Worm (Caenorhabditis elegans) whole organism, dauer: ENCODE results near the gene srx-32.

Experiments
- unc-62 ChIP-seq: sonication (generic microtip); optimal IDR thresholded peaks from 2 replicates; lab custom pipeline; 2017; ENCODE audit warnings: missing biosample characterization, missing genetic modification reagents, missing genetic modification characterization

The srx-32 gene

DNA sequence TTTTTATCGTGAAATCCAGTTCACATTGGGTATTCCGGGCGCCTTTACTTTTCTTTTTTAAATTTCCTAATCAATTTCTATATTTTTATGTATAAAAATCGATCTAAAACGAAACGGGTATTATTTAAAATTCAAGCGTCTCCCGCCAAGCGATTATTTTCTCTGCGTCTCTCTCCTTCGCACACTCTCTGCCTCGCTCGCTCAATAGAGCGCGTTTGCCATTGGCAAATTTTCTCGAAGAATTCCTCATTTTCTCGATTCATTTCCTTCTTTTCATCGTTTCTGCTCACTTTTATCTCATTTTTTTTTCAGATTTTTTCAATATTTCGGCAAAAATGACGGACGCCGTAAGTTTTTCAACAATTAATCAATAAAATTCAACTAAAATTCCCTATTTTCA, 47.3 kb downstream of the srx-32 start, which contains the start of gene sti-1:
Gene sti-1, plus strand, starts transcription at position 263 of the 400 bp plus-strand sequence.
- TF ChIP-seq unc-62 (GFP tag; lab: Kevin White, UChicago): no peak

ce11 chrV:772210-772609, 48.3 kb downstream of the srx-32 start:
- no peak for TF ChIP-seq unc-62 (GFP tag; lab: Kevin White, UChicago)
